Worm (Caenorhabditis elegans): ENCODE measurements around the gene C23H4.6.

ce11 chrX:12216943-12217342, 18.5 kb upstream of the C23H4.6 start, which contains the start of gene C23H4.8:
- TF ChIP-seq sptf-1 (tag; optimal IDR thresholded peaks at IDR 0.05) (no peak), elt-1 (tag; optimal IDR thresholded peaks at IDR 0.05; ENCODE audit: borderline replicate concordance, insufficient read depth) (no peak), unc-120 (tag; optimal IDR thresholded peaks at IDR 0.05; ENCODE audit: poor library complexity, severe bottlenecking) (no peak), M03D4.4 (tag; optimal IDR thresholded peaks at IDR 0.05) (no peak), blmp-1 (tag; optimal IDR thresholded peaks at IDR 0.05) (no peak), unc-62 (GFP tag; optimal IDR thresholded peaks at IDR 0.05) (no peak)

Data from whole organism, mixed stage, embryonic.